Fruit fly (Drosophila melanogaster) whole organism, embryonic: ENCODE data around the gene Pdh.

ENCODE experiments used
- Ada2b ChIP-seq: fragments of 200-800 bp; sonication (Bioruptor generic); IDR thresholded peaks from 2 replicates; pipeline ENCODE4 v1.3.6; 2022; ENCODE audit warnings: missing biosample characterization, missing genetic modification characterization
- Blimp-1 ChIP-seq: fragments of 200-800 bp; sonication (Bioruptor generic); optimal IDR thresholded peaks from 3 replicates; lab custom pipeline; 2018; ENCODE audit warnings: missing biosample characterization, missing genetic modification characterization, mild to moderate bottlenecking, moderate library complexity, missing genetic modification reagents
- CG10979 ChIP-seq: fragments of 200-800 bp; sonication (Bioruptor generic); optimal IDR thresholded peaks from 2 replicates; lab custom pipeline; 2018; ENCODE audit warnings: missing biosample characterization, mild to moderate bottlenecking, missing genetic modification characterization, moderate library complexity
- CG12104 ChIP-seq: fragments of 200-800 bp; sonication (Bioruptor generic); optimal IDR thresholded peaks from 3 replicates; lab custom pipeline; 2016; ENCODE audit warnings: missing biosample characterization, missing genetic modification characterization
- CG12769 ChIP-seq: fragments of 200-800 bp; sonication (Bioruptor generic); optimal IDR thresholded peaks from 2 replicates; lab custom pipeline; 2019; ENCODE audit warnings: missing biosample characterization, mild to moderate bottlenecking, missing genetic modification characterization, moderate library complexity
- CG13775 ChIP-seq: fragments of 200-800 bp; sonication (Bioruptor generic); optimal IDR thresholded peaks from 3 replicates; lab custom pipeline; 2017; ENCODE audit warnings: missing biosample characterization, mild to moderate bottlenecking, missing genetic modification characterization
- CG14050 ChIP-seq: fragments of 200-800 bp; sonication (Bioruptor generic); IDR thresholded peaks from 3 replicates; pipeline ENCODE4 v1.3.6; 2022; ENCODE audit warnings: missing biosample characterization, missing genetic modification characterization
- CG14965 ChIP-seq: fragments of 200-800 bp; sonication (Bioruptor generic); optimal IDR thresholded peaks from 2 replicates; lab custom pipeline; 2016; ENCODE audit warnings: missing biosample characterization, missing genetic modification characterization, borderline replicate concordance
- CG17186 ChIP-seq: fragments of 200-800 bp; sonication (Bioruptor generic); optimal IDR thresholded peaks from 3 replicates; lab custom pipeline; 2017; ENCODE audit warnings: missing biosample characterization, missing genetic modification reagents, missing genetic modification characterization
- CG1792 ChIP-seq: fragments of 200-800 bp; sonication (Bioruptor generic); optimal IDR thresholded peaks from 2 replicates; lab custom pipeline; 2016; ENCODE audit warnings: missing biosample characterization, missing genetic modification characterization
- CG30403 ChIP-seq: fragments of 200-800 bp; sonication (Bioruptor generic); optimal IDR thresholded peaks from 3 replicates; lab custom pipeline; 2016; ENCODE audit warnings: missing biosample characterization, missing genetic modification characterization
- CG31388 ChIP-seq: fragments of 200-800 bp; sonication (Bioruptor generic); optimal IDR thresholded peaks from 2 replicates; lab custom pipeline; 2016; ENCODE audit warnings: missing biosample characterization, missing genetic modification characterization
- CG34224 ChIP-seq: fragments of 200-800 bp; sonication (Bioruptor generic); IDR thresholded peaks from 3 replicates; pipeline ENCODE4 v1.3.6; 2022; ENCODE audit warnings: missing biosample characterization, missing genetic modification characterization; ENCODE audit not compliant: partially characterized antibody
- CG4617 ChIP-seq: fragments of 200-800 bp; sonication (Bioruptor generic); optimal IDR thresholded peaks from 3 replicates; lab custom pipeline; 2016; ENCODE audit warnings: missing biosample characterization, missing genetic modification characterization, borderline replicate concordance
- CG4854 ChIP-seq: fragments of 200-800 bp; sonication (Bioruptor generic); optimal IDR thresholded peaks from 2 replicates; lab custom pipeline; 2016; ENCODE audit warnings: missing biosample characterization, missing genetic modification characterization, inconsistent platforms
- CG6813 ChIP-seq: fragments of 200-800 bp; sonication (Bioruptor generic); optimal IDR thresholded peaks from 2 replicates; lab custom pipeline; 2017; ENCODE audit warnings: missing biosample characterization, missing genetic modification characterization, mild to moderate bottlenecking, moderate library complexity, missing genetic modification reagents
- CG8478 ChIP-seq: fragments of >200 bp; optimal IDR thresholded peaks from 2 replicates; lab custom pipeline; 2018
- CG9876 ChIP-seq: fragments of 200-800 bp; sonication (Bioruptor generic); optimal IDR thresholded peaks from 2 replicates; lab custom pipeline; 2016; ENCODE audit warnings: missing biosample characterization, missing genetic modification characterization
- CHES-1-like ChIP-seq: fragments of 200-800 bp; sonication (Bioruptor generic); optimal IDR thresholded peaks from 2 replicates; lab custom pipeline; 2016; ENCODE audit warnings: missing biosample characterization, missing genetic modification characterization
- Dad ChIP-seq: fragments of 200-800 bp; sonication (Bioruptor generic); optimal IDR thresholded peaks from 3 replicates; lab custom pipeline; 2016; ENCODE audit warnings: missing biosample characterization, missing genetic modification characterization
- Dfd ChIP-seq, 2 experiments: fragments of >200 bp; optimal IDR thresholded peaks; 2 replicates each; lab custom pipeline; 2017; ENCODE audit warnings: missing biosample characterization in 2 of 2, missing genetic modification characterization in 2 of 2
- E2f1 ChIP-seq: fragments of 200-800 bp; sonication (Bioruptor generic); IDR thresholded peaks from 2 replicates; pipeline ENCODE4 v1.3.6; 2022; ENCODE audit warnings: missing biosample characterization, missing genetic modification characterization
- ERR ChIP-seq: fragments of 200-800 bp; sonication (Bioruptor generic); optimal IDR thresholded peaks from 2 replicates; lab custom pipeline; 2016; ENCODE audit warnings: missing biosample characterization, missing genetic modification characterization
- Hr3 ChIP-seq: fragments of 200-800 bp; sonication (Bioruptor generic); optimal IDR thresholded peaks from 3 replicates; lab custom pipeline; 2016; ENCODE audit warnings: missing biosample characterization, missing genetic modification characterization
- Neu2 ChIP-seq: fragments of 200-800 bp; sonication (Bioruptor generic); optimal IDR thresholded peaks from 3 replicates; lab custom pipeline; 2016; ENCODE audit warnings: missing biosample characterization, missing genetic modification characterization, borderline replicate concordance
- Trl ChIP-seq, 3 experiments: fragments of >200 bp in 2 of 3; fragments of 200-800 bp in 1 of 3; sonication (Bioruptor generic) in 1 of 3; optimal IDR thresholded peaks; 2 replicates in 1 of 3; 3 replicates in 2 of 3; lab custom pipeline; 2016 to 2017; ENCODE audit warnings: missing biosample characterization in 1 of 3, missing genetic modification characterization in 1 of 3
- Usf ChIP-seq: fragments of 200-800 bp; sonication (Bioruptor generic); optimal IDR thresholded peaks from 2 replicates; lab custom pipeline; 2017; ENCODE audit warnings: missing genotype, missing biosample characterization, missing genetic modification characterization
- Xrp1 ChIP-seq: fragments of 200-800 bp; sonication (Bioruptor generic); IDR thresholded peaks from 2 replicates; pipeline ENCODE4 v1.3.6; 2022; ENCODE audit warnings: missing biosample characterization, missing genetic modification characterization
- ash1 ChIP-seq: fragments of 200-800 bp; sonication (Bioruptor generic); optimal IDR thresholded peaks from 2 replicates; lab custom pipeline; 2018; ENCODE audit warnings: missing biosample characterization, mild to moderate bottlenecking, missing genetic modification characterization
- br ChIP-seq: fragments of >200 bp; optimal IDR thresholded peaks from 2 replicates; lab custom pipeline; 2017
- btn ChIP-seq: fragments of 200-800 bp; sonication (Bioruptor generic); optimal IDR thresholded peaks from 2 replicates; lab custom pipeline; 2016; ENCODE audit warnings: missing biosample characterization, missing genetic modification characterization
- dati ChIP-seq: fragments of 200-800 bp; sonication (Bioruptor generic); IDR thresholded peaks from 2 replicates; pipeline ENCODE4 v1.3.6; 2022; ENCODE audit warnings: missing biosample characterization, missing genetic modification characterization
- dm ChIP-seq: fragments of 200-800 bp; sonication (Bioruptor generic); optimal IDR thresholded peaks from 3 replicates; lab custom pipeline; 2016; ENCODE audit warnings: missing biosample characterization, missing genetic modification characterization
- gem ChIP-seq: fragments of 200-800 bp; sonication (Bioruptor generic); optimal IDR thresholded peaks from 2 replicates; lab custom pipeline; 2019; ENCODE audit warnings: missing biosample characterization, mild to moderate bottlenecking, missing genetic modification characterization, moderate library complexity
- gt ChIP-seq: fragments of 200-800 bp; sonication (Bioruptor generic); IDR thresholded peaks from 2 replicates; pipeline ENCODE4 v1.3.6; 2022; ENCODE audit warnings: missing biosample characterization, missing genetic modification characterization
- lov ChIP-seq, 2 experiments: fragments of 200-800 bp in 1 of 2; fragments of >200 bp in 1 of 2; sonication (Bioruptor generic) in 1 of 2; IDR thresholded peaks in 1 of 2; optimal IDR thresholded peaks in 1 of 2; 2 replicates in 1 of 2; 3 replicates in 1 of 2; pipeline versions ENCODE4 v1.3.6 to Lab custom; 2017 to 2022; ENCODE audit warnings: missing biosample characterization in 1 of 2, missing genetic modification characterization in 1 of 2
- mld ChIP-seq: fragments of 200-800 bp; sonication (Bioruptor generic); IDR thresholded peaks from 3 replicates; pipeline ENCODE4 v1.3.6; 2022; ENCODE audit warnings: missing biosample characterization, missing genetic modification characterization; ENCODE audit not compliant: partially characterized antibody
- nau ChIP-seq: fragments of 200-800 bp; sonication (Bioruptor generic); optimal IDR thresholded peaks from 3 replicates; lab custom pipeline; 2017; ENCODE audit warnings: missing biosample characterization, mild to moderate bottlenecking, missing genetic modification characterization, missing genetic modification reagents
- schlank ChIP-seq: fragments of 200-800 bp; sonication (Bioruptor generic); optimal IDR thresholded peaks from 2 replicates; lab custom pipeline; 2018; ENCODE audit warnings: missing biosample characterization, mild to moderate bottlenecking, missing genetic modification characterization
- sd ChIP-seq: fragments of 200-800 bp; sonication (Bioruptor generic); optimal IDR thresholded peaks from 3 replicates; lab custom pipeline; 2018; ENCODE audit warnings: missing biosample characterization, mild to moderate bottlenecking, missing genetic modification characterization, moderate library complexity
- sens ChIP-seq: fragments of 200-800 bp; sonication (Bioruptor generic); peaks from one replicate; lab custom pipeline; 2016; ENCODE audit warnings: missing biosample characterization, missing genetic modification characterization
- twi ChIP-seq: fragments of 200-800 bp; optimal IDR thresholded peaks from 2 replicates; lab custom pipeline; 2019; ENCODE audit warnings: missing biosample characterization, mild to moderate bottlenecking, missing genetic modification characterization, moderate library complexity
- vvl ChIP-seq: fragments of 200-800 bp; sonication (Bioruptor generic); IDR thresholded peaks from 2 replicates; pipeline ENCODE4 v1.3.6; 2022; ENCODE audit warnings: missing biosample characterization, missing genetic modification characterization
- zen ChIP-seq: fragments of 200-800 bp; sonication (Bioruptor generic); optimal IDR thresholded peaks from 3 replicates; lab custom pipeline; 2018; ENCODE audit warnings: missing biosample characterization, mild to moderate bottlenecking, missing genetic modification characterization, moderate library complexity

Pdh gene

dm6 chr3L:16309972-16310371 is 44.1 kb downstream of the Pdh start (continued):
- TF ChIP-seq mld (GFP tag; lab: Robert Waterston, UW) (no peak), CG1792 (no peak), CG10979 (tag; lab: Kevin White, UChicago) (no peak), CG4854 (no peak), CG34224 (GFP tag; lab: Robert Waterston, UW) (no peak), E2f1 (no peak), CG30403 (GFP tag; lab: Kevin White, UChicago) (peak; percentile 38), nau (GFP tag; lab: Kevin White, UChicago) (no peak), schlank (peak; percentile 67), CG12769 (tag; lab: Kevin White, UChicago) (peak; percentile 54), CG6813 (GFP tag; lab: Kevin White, UChicago) (no peak), Ada2b (GFP tag; lab: Robert Waterston, UW) (no peak), CG12104 (GFP tag; lab: Kevin White, UChicago) (no peak), CG17186 (GFP tag; lab: Kevin White, UChicago) (no peak), btn (GFP tag; lab: Kevin White, UChicago) (no peak), br (lab: Kevin White, UChicago) (no peak), CG9876 (GFP tag; lab: Kevin White, UChicago) (no peak), Hr3 (GFP tag; lab: Kevin White, UChicago) (no peak), gem (peak; percentile 35), vvl (no peak; the same call in 1 of the 2 replicates), twi (tag; lab: Kevin White, UChicago) (no peak), ERR (no peak), ash1 (GFP tag; lab: Kevin White, UChicago) (no peak), zen (tag; lab: Kevin White, UChicago) (no peak), dati (GFP tag; lab: Robert Waterston, UW) (no peak), lov (optimal IDR thresholded peaks at IDR 0.05; lab: Kevin White, UChicago) (no peak), lov (GFP tag; IDR thresholded peaks at IDR 0.05; lab: Robert Waterston, UW) (no peak), Xrp1 (GFP tag; lab: Robert Waterston, UW) (no peak), CG14965 (GFP tag; lab: Kevin White, UChicago) (no peak), CHES-1-like (GFP tag; lab: Kevin White, UChicago) (no peak), CG14050 (GFP tag; lab: Robert Waterston, UW) (no peak), CG4617 (GFP tag; lab: Kevin White, UChicago) (no peak), CG31388 (no peak), Dfd (GFP tag; optimal IDR thresholded peaks at IDR 0.05; lab: Kevin White, UChicago) (no peak), sd (tag; lab: Kevin White, UChicago) (no peak), sens (GFP tag; lab: Kevin White, UChicago) (no peak), Blimp-1 (GFP tag; lab: Kevin White, UChicago) (no peak), Usf (GFP tag; lab: Kevin White, UChicago) (no peak), CG13775 (GFP tag; lab: Kevin White, UChicago) (no peak), CG8478 (no peak), dm (GFP tag; lab: Kevin White, UChicago) (no peak), Dad (GFP tag; lab: Kevin White, UChicago) (no peak), Trl (optimal IDR thresholded peaks at IDR 0.05; lab: Kevin White, UChicago) (no peak), Trl (GFP tag; optimal IDR thresholded peaks at IDR 0.05; lab: Kevin White, UChicago) (peak; percentile 38), Neu2 (GFP tag; lab: Kevin White, UChicago) (no peak), gt (GFP tag; lab: Robert Waterston, UW) (no peak)
